Fruit fly (Drosophila melanogaster): Measurements from ENCODE around the gene para.
A peak's percentile ranks its signal among the peaks of the same experiment; 100 is the strongest.

Gene para

dm6 chrX:16579978-16580377 lies 47.1 kb upstream of the para start (continued):
- TF ChIP-seq CG9817 (tag; optimal IDR thresholded peaks at IDR 0.05), result peak; percentile 27
- no peak for TF ChIP-seq tup (GFP tag; optimal IDR thresholded peaks at IDR 0.05)
- no peak for TF ChIP-seq pfk (GFP tag; optimal IDR thresholded peaks at IDR 0.05)
- no peak for TF ChIP-seq dmrt11E (tag; optimal IDR thresholded peaks at IDR 0.05)
- TF ChIP-seq row (GFP tag; IDR thresholded peaks at IDR 0.05), result peak; percentile 54; the same call in 2 of the 3 replicates
- no peak for TF ChIP-seq CG15601 (tag; optimal IDR thresholded peaks at IDR 0.05)
- TF ChIP-seq jing (GFP tag; optimal IDR thresholded peaks at IDR 0.05), result no peak
- peak; percentile 53 for TF ChIP-seq CG30403 (GFP tag; optimal IDR thresholded peaks at IDR 0.05)
- TF ChIP-seq ci (GFP tag; IDR thresholded peaks at IDR 0.05), result no peak
- no peak for TF ChIP-seq Stat92E (GFP tag; optimal IDR thresholded peaks at IDR 0.05)
- no peak for TF ChIP-seq CG14860 (GFP tag; IDR thresholded peaks at IDR 0.05; ENCODE audit: partially characterized antibody)
- no peak for TF ChIP-seq MTF-1 (GFP tag; optimal IDR thresholded peaks at IDR 0.05; ENCODE audit: borderline replicate concordance)
- no peak for TF ChIP-seq Mrtf (GFP tag; IDR thresholded peaks at IDR 0.05)
- no peak for TF ChIP-seq YL-1 (GFP tag; optimal IDR thresholded peaks at IDR 0.05)
- no peak for TF ChIP-seq CG3163 (GFP tag; optimal IDR thresholded peaks at IDR 0.05)
- TF ChIP-seq usp (GFP tag; optimal IDR thresholded peaks at IDR 0.05), result no peak
- TF ChIP-seq kay (GFP tag; optimal IDR thresholded peaks at IDR 0.05), result no peak
- TF ChIP-seq abd-A (tag; optimal IDR thresholded peaks at IDR 0.05), result no peak
- peak; percentile 36; the same call in 1 of the 2 replicates for TF ChIP-seq sisA (GFP tag; IDR thresholded peaks at IDR 0.05)
- TF ChIP-seq CG12155 (GFP tag; optimal IDR thresholded peaks at IDR 0.05), result peak; percentile 11
- TF ChIP-seq CG12236 (GFP tag; optimal IDR thresholded peaks at IDR 0.05), result no peak
- TF ChIP-seq pita (GFP tag; optimal IDR thresholded peaks at IDR 0.05), result no peak
- TF ChIP-seq CG12769 (tag; optimal IDR thresholded peaks at IDR 0.05), result no peak
- TF ChIP-seq CG12299 (tag; optimal IDR thresholded peaks at IDR 0.05), result peak; percentile 26
- no peak for TF ChIP-seq Spps (tag; optimal IDR thresholded peaks at IDR 0.05)
- TF ChIP-seq CG3281 (GFP tag; optimal IDR thresholded peaks at IDR 0.05), result peak; percentile 65
- no peak for TF ChIP-seq CG17912 (GFP tag; optimal IDR thresholded peaks at IDR 0.05)
- TF ChIP-seq E2f1 (GFP tag; IDR thresholded peaks at IDR 0.05), result no peak
- peak; percentile 35 for TF ChIP-seq slbo (GFP tag; IDR thresholded peaks at IDR 0.05)
- peak; percentile 20 for TF ChIP-seq CG10654 (GFP tag; optimal IDR thresholded peaks at IDR 0.05)
- peak; percentile 47 for TF ChIP-seq Xbp1 (GFP tag; optimal IDR thresholded peaks at IDR 0.05)
- no peak for TF ChIP-seq CG4360 (GFP tag; IDR thresholded peaks at IDR 0.05)
- TF ChIP-seq slou (GFP tag; optimal IDR thresholded peaks at IDR 0.05), result peak; percentile 6
- TF ChIP-seq CG5245 (GFP tag; optimal IDR thresholded peaks at IDR 0.05), result no peak
- peak; percentile 3 for TF ChIP-seq pho (GFP tag; optimal IDR thresholded peaks at IDR 0.05)
- TF ChIP-seq inv (GFP tag; IDR thresholded peaks at IDR 0.05; ENCODE audit: partially characterized antibody), result no peak
- no peak for TF ChIP-seq Jarid2 (GFP tag; optimal IDR thresholded peaks at IDR 0.05)
- no peak for TF ChIP-seq CG16779 (GFP tag; IDR thresholded peaks at IDR 0.05)
- no peak for TF ChIP-seq CTCF (GFP tag; optimal IDR thresholded peaks at IDR 0.05)
- TF ChIP-seq jumu (GFP tag; optimal IDR thresholded peaks at IDR 0.05), result no peak
- peak; percentile 36 for TF ChIP-seq NfI (GFP tag; optimal IDR thresholded peaks at IDR 0.05)
- no peak for TF ChIP-seq bigmax (GFP tag; optimal IDR thresholded peaks at IDR 0.05)
- peak; percentile 56 for TF ChIP-seq Oli (tag; optimal IDR thresholded peaks at IDR 0.05)
- TF ChIP-seq Dip3 (GFP tag; optimal IDR thresholded peaks at IDR 0.05), result no peak
- no peak for TF ChIP-seq maf-S (GFP tag; optimal IDR thresholded peaks at IDR 0.05)
- TF ChIP-seq CG7372 (GFP tag; IDR thresholded peaks at IDR 0.05), result no peak
- TF ChIP-seq p53 (GFP tag; optimal IDR thresholded peaks at IDR 0.05), result no peak
- TF ChIP-seq sima (GFP tag; optimal IDR thresholded peaks at IDR 0.05), result no peak
- peak; percentile 44 for TF ChIP-seq fd96Cb (tag; optimal IDR thresholded peaks at IDR 0.05)
- no peak for TF ChIP-seq sob (GFP tag; IDR thresholded peaks at IDR 0.05)
- no peak for TF ChIP-seq H15 (GFP tag; IDR thresholded peaks at IDR 0.05)
- TF ChIP-seq gcm2 (GFP tag; optimal IDR thresholded peaks at IDR 0.05), result no peak

Measured in whole organism, embryonic.